Worm (Caenorhabditis elegans): ENCODE data around the gene cas-1.

- TF ChIP-seq pqm-1 (tag; optimal IDR thresholded peaks at IDR 0.05) (no peak), nhr-25 (tag; optimal IDR thresholded peaks at IDR 0.05) (no peak), ama-1 (optimal IDR thresholded peaks at IDR 0.05) (no peak), nhr-76 (tag; optimal IDR thresholded peaks at IDR 0.05) (no peak)
Measured at ce11 chrX:16816854-16817253, 3.4 kb upstream of the cas-1 start.

All from whole organism, L3 larva.